Fruit fly (Drosophila melanogaster): ENCODE results near the gene RpS17.

DNA sequence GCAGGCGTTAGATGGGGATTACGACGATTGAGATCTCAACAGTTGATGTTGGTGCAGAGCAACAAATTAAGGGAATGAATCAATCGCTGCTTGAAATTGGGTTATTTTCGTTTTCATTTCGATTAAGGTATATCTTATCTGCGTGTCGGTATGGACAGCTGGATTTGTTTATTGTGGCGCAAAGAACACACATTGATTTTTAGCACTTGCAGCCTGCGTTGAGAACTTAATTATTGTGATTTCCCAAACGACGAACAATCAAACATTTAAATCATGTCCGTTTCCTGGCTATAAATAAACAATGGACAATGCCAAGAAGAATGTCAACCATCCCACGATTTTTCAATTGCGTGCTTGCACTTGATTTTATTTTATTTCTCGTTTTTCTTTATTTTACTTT is 31.6 kb downstream of the RpS17 start:
- TF ChIP-seq CG8478 (optimal IDR thresholded peaks at IDR 0.05) (no peak), CTCF (optimal IDR thresholded peaks at IDR 0.05) (no peak)
